Worm (Caenorhabditis elegans): ENCODE results near the gene F22H10.6.

DNA sequence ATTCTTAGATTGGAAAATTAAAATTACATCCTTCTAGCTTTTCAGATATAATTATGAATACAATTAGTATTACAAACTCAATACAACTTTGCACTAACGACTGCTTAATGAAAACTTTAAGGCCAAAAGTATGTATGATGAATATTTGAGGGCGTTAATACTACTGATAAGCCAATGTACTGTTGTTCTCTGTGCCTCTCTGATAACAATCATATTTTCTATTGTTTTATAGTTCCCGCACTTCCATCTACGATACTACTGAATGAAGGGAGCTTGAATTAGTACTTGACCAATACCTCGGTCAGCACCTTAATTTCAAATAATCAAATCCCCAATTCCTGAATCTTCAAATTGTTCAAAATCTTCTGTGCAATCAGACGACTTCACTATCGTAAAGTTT lies 22.0 kb downstream of the F22H10.6 start:
- TF ChIP-seq mml-1 (tag; optimal IDR thresholded peaks at IDR 0.05) = no peak
- TF ChIP-seq zag-1 (tag; optimal IDR thresholded peaks at IDR 0.05) = no peak
- no peak for TF ChIP-seq ceh-82 (tag; optimal IDR thresholded peaks at IDR 0.05)
- TF ChIP-seq elt-3 (tag; optimal IDR thresholded peaks at IDR 0.05) = no peak
- TF ChIP-seq pha-4 (tag; optimal IDR thresholded peaks at IDR 0.05) = no peak
- no peak for TF ChIP-seq aly-2 (tag; optimal IDR thresholded peaks at IDR 0.05)
- TF ChIP-seq skn-1 (tag; optimal IDR thresholded peaks at IDR 0.05) = no peak
- TF ChIP-seq R02D3.7 (tag; optimal IDR thresholded peaks at IDR 0.05) = no peak
- no peak for TF ChIP-seq jun-1 (tag; optimal IDR thresholded peaks at IDR 0.05)
- TF ChIP-seq elt-1 (tag; optimal IDR thresholded peaks at IDR 0.05) = no peak
- TF ChIP-seq nhr-77 (tag; optimal IDR thresholded peaks at IDR 0.05) = no peak

All from whole organism, L3 larva.